Worm (Caenorhabditis elegans) whole organism, early embryonic: ENCODE measurements around the gene srsx-11.

ENCODE experiments used
- F13C5.2 ChIP-seq: sonication (generic microtip); optimal IDR thresholded peaks from 2 replicates; lab custom pipeline; 2017; ENCODE audit warnings: mild to moderate bottlenecking, missing genetic modification characterization, inconsistent platforms, missing compliant biosample characterization
- ama-1 ChIP-seq: fragments of 150-350 bp; optimal IDR thresholded peaks from 2 replicates; lab custom pipeline; 2014
- ceh-36 ChIP-seq: sonication (generic microtip); optimal IDR thresholded peaks from 2 replicates; lab custom pipeline; 2016; ENCODE audit warnings: missing genetic modification characterization, inconsistent platforms, missing compliant biosample characterization
- ets-7 ChIP-seq: sonication (generic microtip); optimal IDR thresholded peaks from 2 replicates; lab custom pipeline; 2016; ENCODE audit warnings: missing genotype, missing genetic modification characterization, missing compliant biosample characterization
- flt-1 ChIP-seq: fragments of 200-800 bp; sonication (Bioruptor generic); IDR thresholded peaks from 2 replicates; pipeline ENCODE4 v1.3.6; 2022; ENCODE audit warnings: missing genetic modification characterization, missing compliant biosample characterization
- hmbx-1 ChIP-seq: sonication (generic microtip); optimal IDR thresholded peaks from 2 replicates; lab custom pipeline; 2016; ENCODE audit warnings: mild to moderate bottlenecking, missing genetic modification characterization, missing compliant biosample characterization
- hnd-1 ChIP-seq: sonication (generic microtip); optimal IDR thresholded peaks from 2 replicates; lab custom pipeline; 2016; ENCODE audit warnings: missing genetic modification characterization, missing compliant biosample characterization
- sea-1 ChIP-seq: fragments of 200-800 bp; sonication (Bioruptor generic); conservative IDR thresholded peaks from 2 replicates; pipeline ENCODE4 v1.3.6; 2022; ENCODE audit warnings: missing genetic modification characterization, missing compliant biosample characterization
- tbx-11 ChIP-seq: fragments of 200-800 bp; sonication (Bioruptor generic); IDR thresholded peaks from 2 replicates; pipeline ENCODE4 v1.3.6; 2022; ENCODE audit warnings: missing genetic modification characterization, missing compliant biosample characterization
- tra-4 ChIP-seq: sonication (generic microtip); optimal IDR thresholded peaks from 2 replicates; lab custom pipeline; 2017; ENCODE audit warnings: missing genetic modification characterization, missing compliant biosample characterization

DNA sequence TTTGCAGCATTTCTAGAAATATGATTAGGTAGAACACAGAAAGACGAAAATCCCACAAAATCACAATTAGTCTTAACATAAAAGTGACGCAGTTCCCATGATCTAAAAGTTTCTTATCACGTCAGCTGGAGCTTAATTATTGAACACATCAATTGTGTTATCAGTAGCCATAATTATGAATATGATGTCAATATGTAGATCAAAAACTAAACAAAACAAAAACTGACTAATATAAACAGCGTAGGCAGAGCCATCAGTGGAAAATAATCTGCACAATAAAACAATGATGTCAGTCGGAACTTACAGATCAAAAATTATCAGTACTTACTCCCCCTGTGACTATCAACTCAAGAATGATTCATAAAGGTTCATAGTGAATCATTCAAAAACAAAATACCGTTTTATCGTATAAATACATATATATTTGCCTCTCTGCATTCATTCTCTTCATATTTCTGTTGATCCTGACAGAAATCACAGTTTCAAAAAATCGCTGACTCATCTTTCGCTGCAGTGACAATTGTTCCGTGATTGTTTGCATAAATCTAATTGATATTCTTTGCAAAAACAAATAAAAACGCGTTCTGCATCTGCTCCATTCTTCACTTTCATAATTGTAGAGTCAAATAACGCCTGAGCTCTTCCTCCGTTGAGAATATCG, 33.4 kb upstream of the srsx-11 start, which contains the start of gene srr-6:
- TF ChIP-seq hnd-1 (no peak), flt-1 (no peak), ets-7 (no peak), tbx-11 (GFP tag; lab: Robert Waterston, UW) (no peak), ama-1 (lab: Kevin White, UChicago) (no peak), hmbx-1 (tag; lab: Kevin White, UChicago) (no peak), ceh-36 (no peak), F13C5.2 (tag; lab: Kevin White, UChicago) (no peak), sea-1 (GFP tag; lab: Robert Waterston, UW) (no peak), tra-4 (tag; lab: Kevin White, UChicago) (no peak)
